Fruit fly (Drosophila melanogaster) whole organism, embryonic: ENCODE results near the gene Gr63a.

Experiments
- Adf1 ChIP-seq: fragments of 200-800 bp; sonication (Bioruptor generic); IDR thresholded peaks from 2 replicates; pipeline ENCODE4 v1.3.6; 2022; ENCODE audit warnings: missing biosample characterization, missing genetic modification characterization
- Bgb ChIP-seq: fragments of 200-800 bp; sonication (Bioruptor generic); IDR thresholded peaks from 2 replicates; pipeline ENCODE4 v1.3.6; 2022; ENCODE audit warnings: missing biosample characterization, missing genetic modification characterization; ENCODE audit not compliant: partially characterized antibody
- CG10267 ChIP-seq: fragments of 200-800 bp; sonication (Bioruptor generic); optimal IDR thresholded peaks from 2 replicates; lab custom pipeline; 2018; ENCODE audit warnings: missing biosample characterization, mild to moderate bottlenecking, missing genetic modification characterization, moderate library complexity
- CG12155 ChIP-seq: fragments of 200-800 bp; sonication (Bioruptor generic); optimal IDR thresholded peaks from 3 replicates; lab custom pipeline; 2016; ENCODE audit warnings: missing biosample characterization, missing genetic modification characterization
- CG12391 ChIP-seq: fragments of 200-800 bp; sonication (Bioruptor generic); optimal IDR thresholded peaks from 3 replicates; lab custom pipeline; 2018; ENCODE audit warnings: missing biosample characterization, mild to moderate bottlenecking, missing genetic modification characterization, moderate library complexity
- CG12659 ChIP-seq: fragments of 200-800 bp; sonication (Bioruptor generic); optimal IDR thresholded peaks from 3 replicates; lab custom pipeline; 2017; ENCODE audit warnings: mild to moderate bottlenecking, missing biosample characterization, missing genetic modification reagents, missing genetic modification characterization
- CG13287 ChIP-seq: fragments of 200-800 bp; sonication (Bioruptor generic); IDR thresholded peaks from 2 replicates; pipeline ENCODE4 v1.3.6; 2022; ENCODE audit warnings: missing biosample characterization, missing genetic modification characterization; ENCODE audit not compliant: partially characterized antibody
- CG13894 ChIP-seq: fragments of 200-800 bp; sonication (Bioruptor generic); optimal IDR thresholded peaks from 3 replicates; lab custom pipeline; 2018; ENCODE audit warnings: missing biosample characterization, mild to moderate bottlenecking, missing genetic modification characterization, moderate library complexity
- CG1603 ChIP-seq: fragments of 200-800 bp; sonication (Bioruptor generic); optimal IDR thresholded peaks from 2 replicates; lab custom pipeline; 2019; ENCODE audit warnings: missing biosample characterization, mild to moderate bottlenecking, missing genetic modification characterization, moderate library complexity
- CG16815 ChIP-seq: fragments of 200-800 bp; sonication (Bioruptor generic); optimal IDR thresholded peaks from 3 replicates; lab custom pipeline; 2017; ENCODE audit warnings: missing biosample characterization, mild to moderate bottlenecking, missing genetic modification characterization
- CG18764 ChIP-seq: fragments of 200-800 bp; sonication (Bioruptor generic); optimal IDR thresholded peaks from 3 replicates; lab custom pipeline; 2016; ENCODE audit warnings: missing biosample characterization, missing genetic modification characterization
- CG30431 ChIP-seq: fragments of 200-800 bp; sonication (Bioruptor generic); optimal IDR thresholded peaks from 2 replicates; lab custom pipeline; 2017; ENCODE audit warnings: missing biosample characterization, missing genetic modification characterization
- CG34224 ChIP-seq: fragments of 200-800 bp; sonication (Bioruptor generic); IDR thresholded peaks from 3 replicates; pipeline ENCODE4 v1.3.6; 2022; ENCODE audit warnings: missing biosample characterization, missing genetic modification characterization; ENCODE audit not compliant: partially characterized antibody
- CG34422 ChIP-seq: fragments of 200-800 bp; sonication (Bioruptor generic); IDR thresholded peaks from 3 replicates; pipeline ENCODE4 v1.3.6; 2022; ENCODE audit warnings: missing biosample characterization, missing genetic modification characterization
- CG4282 ChIP-seq: fragments of 200-800 bp; sonication (Bioruptor generic); optimal IDR thresholded peaks from 2 replicates; lab custom pipeline; 2016; ENCODE audit warnings: missing biosample characterization, missing genetic modification characterization
- CG43689 ChIP-seq: fragments of 200-800 bp; sonication (Bioruptor generic); IDR thresholded peaks from 2 replicates; pipeline ENCODE4 v1.3.6; 2022; ENCODE audit warnings: missing biosample characterization, missing genetic modification characterization
- CG4730 ChIP-seq: fragments of 200-800 bp; sonication (Bioruptor generic); IDR thresholded peaks from 2 replicates; pipeline ENCODE4 v1.3.6; 2022; ENCODE audit warnings: missing biosample characterization, missing genetic modification characterization
- CG5245 ChIP-seq: fragments of 200-800 bp; sonication (Bioruptor generic); optimal IDR thresholded peaks from 3 replicates; lab custom pipeline; 2016; ENCODE audit warnings: missing biosample characterization, missing genetic modification characterization
- CG6254 ChIP-seq: fragments of 200-800 bp; sonication (Bioruptor generic); optimal IDR thresholded peaks from 3 replicates; lab custom pipeline; 2017; ENCODE audit warnings: mild to moderate bottlenecking, missing biosample characterization, missing genetic modification reagents, missing genetic modification characterization
- CG7271 ChIP-seq: fragments of 200-800 bp; sonication (Bioruptor generic); optimal IDR thresholded peaks from 2 replicates; lab custom pipeline; 2018; ENCODE audit warnings: missing biosample characterization, mild to moderate bottlenecking, missing genetic modification characterization, moderate library complexity
- CG8765 ChIP-seq: fragments of 200-800 bp; sonication (Bioruptor generic); IDR thresholded peaks from 2 replicates; pipeline ENCODE4 v1.3.6; 2022; ENCODE audit warnings: missing biosample characterization, missing genetic modification characterization
- CoRest ChIP-seq: fragments of 200-800 bp; sonication (Bioruptor generic); optimal IDR thresholded peaks from 3 replicates; lab custom pipeline; 2018; ENCODE audit warnings: missing biosample characterization, mild to moderate bottlenecking, missing genetic modification characterization, moderate library complexity
- Eip74EF ChIP-seq, 2 experiments: fragments of 200-800 bp in 1 of 2; fragments of >200 bp in 1 of 2; sonication (Bioruptor generic) in 1 of 2; optimal IDR thresholded peaks; 2 replicates each; lab custom pipeline; 2017 to 2019; ENCODE audit warnings: missing biosample characterization in 2 of 2, missing genetic modification characterization in 2 of 2, mild to moderate bottlenecking in 1 of 2, moderate library complexity in 1 of 2
- Ets97D ChIP-seq: fragments of 200-800 bp; sonication (Bioruptor generic); optimal IDR thresholded peaks from 3 replicates; lab custom pipeline; 2016; ENCODE audit warnings: missing biosample characterization, missing genetic modification characterization
- Hmr ChIP-seq: fragments of 200-800 bp; sonication (Bioruptor generic); optimal IDR thresholded peaks from 3 replicates; lab custom pipeline; 2017; ENCODE audit warnings: mild to moderate bottlenecking, missing biosample characterization, missing genetic modification reagents, missing genetic modification characterization
- Myb ChIP-seq: fragments of 200-800 bp; sonication (Bioruptor generic); optimal IDR thresholded peaks from 2 replicates; lab custom pipeline; 2016; ENCODE audit warnings: missing biosample characterization, missing genetic modification characterization
- NC2β ChIP-seq: fragments of 200-800 bp; sonication (Bioruptor generic); optimal IDR thresholded peaks from 2 replicates; lab custom pipeline; 2016; ENCODE audit warnings: missing biosample characterization, missing genetic modification characterization
- NK7.1 ChIP-seq: fragments of 200-800 bp; sonication (Bioruptor generic); optimal IDR thresholded peaks from 3 replicates; lab custom pipeline; 2016; ENCODE audit warnings: missing biosample characterization, missing genetic modification characterization
- abd-A ChIP-seq: fragments of 200-800 bp; sonication (Bioruptor generic); optimal IDR thresholded peaks from 3 replicates; lab custom pipeline; 2019; ENCODE audit warnings: missing biosample characterization, mild to moderate bottlenecking, missing genetic modification characterization, moderate library complexity
- amos ChIP-seq: fragments of 200-800 bp; sonication (Bioruptor generic); IDR thresholded peaks from 2 replicates; pipeline ENCODE4 v1.3.6; 2022; ENCODE audit warnings: missing biosample characterization, missing genetic modification characterization; ENCODE audit not compliant: partially characterized antibody
- ato ChIP-seq: fragments of 200-800 bp; sonication (Bioruptor generic); IDR thresholded peaks from 2 replicates; pipeline ENCODE4 v1.3.6; 2022; ENCODE audit warnings: missing biosample characterization, missing genetic modification characterization; ENCODE audit not compliant: partially characterized antibody
- az2 ChIP-seq: fragments of 200-800 bp; sonication (Bioruptor generic); optimal IDR thresholded peaks from 3 replicates; lab custom pipeline; 2016; ENCODE audit warnings: missing biosample characterization, missing genetic modification characterization
- crc ChIP-seq: fragments of 200-800 bp; sonication (Bioruptor generic); optimal IDR thresholded peaks from 2 replicates; lab custom pipeline; 2016; ENCODE audit warnings: missing biosample characterization, missing genetic modification characterization
- emc ChIP-seq: fragments of 200-800 bp; sonication (Bioruptor generic); optimal IDR thresholded peaks from 2 replicates; lab custom pipeline; 2016; ENCODE audit warnings: missing biosample characterization, missing genetic modification characterization
- eyg ChIP-seq: fragments of 200-800 bp; sonication (Bioruptor generic); optimal IDR thresholded peaks from 3 replicates; lab custom pipeline; 2016; ENCODE audit warnings: missing biosample characterization, missing genetic modification characterization
- gce ChIP-seq: fragments of 200-800 bp; sonication (Bioruptor generic); IDR thresholded peaks from 3 replicates; pipeline ENCODE4 v1.3.6; 2022; ENCODE audit warnings: missing biosample characterization, missing genetic modification characterization
- hbn ChIP-seq: fragments of 200-800 bp; sonication (Bioruptor generic); IDR thresholded peaks from 2 replicates; pipeline ENCODE4 v1.3.6; 2022; ENCODE audit warnings: missing biosample characterization, missing genetic modification characterization; ENCODE audit not compliant: partially characterized antibody
- jumu ChIP-seq: fragments of 200-800 bp; sonication (Bioruptor generic); optimal IDR thresholded peaks from 3 replicates; lab custom pipeline; 2016; ENCODE audit warnings: missing biosample characterization, missing genetic modification characterization
- onecut ChIP-seq: fragments of 200-800 bp; sonication (Bioruptor generic); IDR thresholded peaks from 2 replicates; pipeline ENCODE4 v1.3.6; 2022; ENCODE audit warnings: missing biosample characterization, missing genetic modification characterization
- phol ChIP-seq: fragments of 200-800 bp; sonication (Bioruptor generic); optimal IDR thresholded peaks from 3 replicates; lab custom pipeline; 2018; ENCODE audit warnings: missing biosample characterization, mild to moderate bottlenecking, missing genetic modification characterization, moderate library complexity
- ro ChIP-seq: fragments of 200-800 bp; sonication (Bioruptor generic); IDR thresholded peaks from 2 replicates; pipeline ENCODE4 v1.3.6; 2022; ENCODE audit warnings: missing biosample characterization, missing genetic modification characterization
- sens ChIP-seq: fragments of 200-800 bp; sonication (Bioruptor generic); peaks from one replicate; lab custom pipeline; 2016; ENCODE audit warnings: missing biosample characterization, missing genetic modification characterization
- seq ChIP-seq: fragments of 200-800 bp; sonication (Bioruptor generic); IDR thresholded peaks from 2 replicates; pipeline ENCODE4 v1.3.6; 2022; ENCODE audit warnings: missing biosample characterization, missing genetic modification characterization
- slp2 ChIP-seq: fragments of 200-800 bp; sonication (Bioruptor generic); optimal IDR thresholded peaks from 2 replicates; lab custom pipeline; 2016; ENCODE audit warnings: missing biosample characterization, missing genetic modification characterization
- sug ChIP-seq: fragments of 200-800 bp; optimal IDR thresholded peaks from 2 replicates; lab custom pipeline; 2019; ENCODE audit warnings: missing biosample characterization, mild to moderate bottlenecking, missing genetic modification characterization, moderate library complexity
- trem ChIP-seq: fragments of 200-800 bp; optimal IDR thresholded peaks from 3 replicates; lab custom pipeline; 2019; ENCODE audit warnings: missing biosample characterization, mild to moderate bottlenecking, missing genetic modification characterization, moderate library complexity
- unc-4 ChIP-seq: fragments of 200-800 bp; sonication (Bioruptor generic); IDR thresholded peaks from 2 replicates; pipeline ENCODE4 v1.3.6; 2022; ENCODE audit warnings: missing biosample characterization, missing genetic modification characterization; ENCODE audit not compliant: partially characterized antibody
- zfh2 ChIP-seq: fragments of 200-800 bp; sonication (Bioruptor generic); optimal IDR thresholded peaks from 2 replicates; lab custom pipeline; 2016; ENCODE audit warnings: missing biosample characterization, missing genetic modification characterization

Gene Gr63a

dm6 chr3L:3908838-3909810 is 12.7 kb upstream of the Gr63a start (continued):
- TF ChIP-seq CG12659 (GFP tag; lab: Kevin White, UChicago) (peak; percentile 29), emc (no peak), jumu (GFP tag; lab: Kevin White, UChicago) (no peak), Eip74EF (GFP tag; optimal IDR thresholded peaks at IDR 0.05; lab: Kevin White, UChicago) (no peak), crc (GFP tag; lab: Kevin White, UChicago) (no peak), CG30431 (GFP tag; lab: Kevin White, UChicago) (no peak), Hmr (GFP tag; lab: Kevin White, UChicago) (no peak), hbn (GFP tag; lab: Robert Waterston, UW) (peak; percentile 56; the same call in 1 of the 2 replicates), Myb (GFP tag; lab: Kevin White, UChicago) (peak; percentile 99), CG5245 (GFP tag; lab: Kevin White, UChicago) (no peak), sug (tag; lab: Kevin White, UChicago) (peak; percentile 14), unc-4 (GFP tag; lab: Robert Waterston, UW) (peak; percentile 62), CG1603 (tag; lab: Kevin White, UChicago) (peak; percentile 55), zfh2 (GFP tag; lab: Kevin White, UChicago) (no peak), CG13894 (tag; lab: Kevin White, UChicago) (no peak), CG34224 (GFP tag; lab: Robert Waterston, UW) (peak; percentile 68), slp2 (GFP tag; lab: Kevin White, UChicago) (no peak), gce (no peak), onecut (GFP tag; lab: Robert Waterston, UW) (peak; percentile 79), CG12155 (GFP tag; lab: Kevin White, UChicago) (no peak), az2 (GFP tag; lab: Kevin White, UChicago) (no peak), Ets97D (peak; percentile 32), CG10267 (peak; percentile 39), CG8765 (GFP tag; lab: Robert Waterston, UW) (no peak), sens (GFP tag; lab: Kevin White, UChicago) (peak; percentile 84), seq (GFP tag; lab: Robert Waterston, UW) (no peak), CG4730 (GFP tag; lab: Robert Waterston, UW) (no peak), CG4282 (no peak), CG34422 (GFP tag; lab: Robert Waterston, UW) (peak; percentile 44; the same call in 2 of the 3 replicates), trem (tag; lab: Kevin White, UChicago) (peak; percentile 44), eyg (GFP tag; lab: Kevin White, UChicago) (no peak), Adf1 (GFP tag; lab: Robert Waterston, UW) (no peak), phol (peak; percentile 20), ro (GFP tag; lab: Robert Waterston, UW) (no peak), CG16815 (GFP tag; lab: Kevin White, UChicago) (no peak), CoRest (tag; lab: Kevin White, UChicago) (no peak), amos (GFP tag; lab: Robert Waterston, UW) (peak; percentile 61; the same call in 1 of the 2 replicates), abd-A (tag; lab: Kevin White, UChicago) (no peak), CG7271 (tag; lab: Kevin White, UChicago) (no peak), CG12391 (tag; lab: Kevin White, UChicago) (no peak), NK7.1 (GFP tag; lab: Kevin White, UChicago) (no peak), Bgb (GFP tag; lab: Robert Waterston, UW) (peak; percentile 65), CG18764 (GFP tag; lab: Kevin White, UChicago) (no peak), CG13287 (GFP tag; lab: Robert Waterston, UW) (peak; percentile 74), ato (GFP tag; lab: Robert Waterston, UW) (no peak), CG6254 (GFP tag; lab: Kevin White, UChicago) (no peak), CG43689 (GFP tag; lab: Robert Waterston, UW) (no peak), NC2β (GFP tag; lab: Kevin White, UChicago) (peak; percentile 6)
